Worm (Caenorhabditis elegans) whole organism, L3 larva: ENCODE results near the gene ZK470.2.
A peak's percentile ranks its signal among the peaks of the same experiment; 100 is the strongest.

ENCODE experiments used
- R02D3.7 ChIP-seq: fragments of 150-350 bp; optimal IDR thresholded peaks from 2 replicates; lab custom pipeline; 2014; ENCODE audit warnings: missing biosample characterization, missing genetic modification characterization
- elt-2 ChIP-seq: sonication (generic microtip); optimal IDR thresholded peaks from 2 replicates; lab custom pipeline; 2016; ENCODE audit warnings: missing genetic modification reagents, mild to moderate bottlenecking, missing genetic modification characterization, missing compliant biosample characterization
- eor-1 ChIP-seq, 2 experiments: fragments of 150-350 bp; optimal IDR thresholded peaks; 2 replicates each; lab custom pipeline; 2014 to 2018; ENCODE audit warnings: missing biosample characterization in 2 of 2, missing genetic modification characterization in 2 of 2
- fkh-10 ChIP-seq: sonication (generic microtip); optimal IDR thresholded peaks from 2 replicates; lab custom pipeline; 2017; ENCODE audit warnings: missing biosample characterization, missing genetic modification reagents, missing genetic modification characterization
- fos-1 ChIP-seq: fragments of 150-350 bp; optimal IDR thresholded peaks from 2 replicates; lab custom pipeline; 2014; ENCODE audit warnings: missing biosample characterization, missing genetic modification characterization
- lin-15B ChIP-seq: fragments of 150-350 bp; optimal IDR thresholded peaks from 2 replicates; lab custom pipeline; 2014; ENCODE audit warnings: missing biosample characterization, missing genetic modification characterization
- mdl-1 ChIP-seq: fragments of 150-350 bp; optimal IDR thresholded peaks from 2 replicates; lab custom pipeline; 2014; ENCODE audit warnings: missing biosample characterization, missing genetic modification characterization
- nhr-12 ChIP-seq: fragments of 150-350 bp; optimal IDR thresholded peaks from 2 replicates; lab custom pipeline; 2014; ENCODE audit warnings: missing biosample characterization, missing genetic modification characterization
- nhr-237 ChIP-seq: fragments of 150-350 bp; optimal IDR thresholded peaks from 2 replicates; lab custom pipeline; 2014; ENCODE audit warnings: missing biosample characterization, missing genetic modification characterization
- nhr-25 ChIP-seq: sonication (generic microtip); optimal IDR thresholded peaks from 2 replicates; lab custom pipeline; 2017; ENCODE audit warnings: missing biosample characterization, missing genetic modification characterization
- pha-4 ChIP-seq: fragments of 150-350 bp; optimal IDR thresholded peaks from 2 replicates; lab custom pipeline; 2014; ENCODE audit warnings: missing biosample characterization, missing genetic modification reagents, missing genetic modification characterization
- pqm-1 ChIP-seq: fragments of 150-350 bp; optimal IDR thresholded peaks from 2 replicates; lab custom pipeline; 2017; ENCODE audit warnings: missing biosample characterization, missing genetic modification characterization, inconsistent platforms
- unc-62 ChIP-seq: fragments of 150-350 bp; sonication (generic microtip); optimal IDR thresholded peaks from 4 replicates; lab custom pipeline; 2014; ENCODE audit warnings: missing biosample characterization, missing genetic modification reagents, missing genetic modification characterization

ce11 chrX:4085489-4085888 lies 49.5 kb upstream of the ZK470.2 start:
- no peak for TF ChIP-seq lin-15B (tag; lab: Kevin White, UChicago)
- no peak for TF ChIP-seq fos-1 (tag; lab: Kevin White, UChicago)
- no peak for TF ChIP-seq unc-62 (GFP tag; lab: Kevin White, UChicago)
- no peak for TF ChIP-seq nhr-25 (tag; lab: Kevin White, UChicago)
- no peak for TF ChIP-seq mdl-1
- TF ChIP-seq pqm-1 (tag; lab: Kevin White, UChicago): peak; percentile 1
- no peak for TF ChIP-seq nhr-237 (tag; lab: Kevin White, UChicago)
- TF ChIP-seq fkh-10 (GFP tag; lab: Kevin White, UChicago): no peak
- TF ChIP-seq pha-4: no peak
- no peak for TF ChIP-seq eor-1 (tag; optimal IDR thresholded peaks at IDR 0.05; lab: Kevin White, UChicago)
- no peak for TF ChIP-seq elt-2 (tag; lab: Kevin White, UChicago)
- no peak for TF ChIP-seq R02D3.7
- no peak for TF ChIP-seq nhr-12 (tag; lab: Kevin White, UChicago)
